Worm (Caenorhabditis elegans) whole organism, midembryonic: ENCODE data around the gene F32D8.7.

Source experiments
- klf-2 ChIP-seq: fragments of 200-800 bp; sonication (Bioruptor generic); conservative IDR thresholded peaks from 2 replicates; pipeline ENCODE4 v1.3.6; 2022; ENCODE audit warnings: missing genetic modification reagents, missing genetic modification characterization, missing compliant biosample characterization
- tab-1 ChIP-seq: fragments of 200-800 bp; sonication (Bioruptor generic); IDR thresholded peaks from 2 replicates; pipeline ENCODE4 v1.3.6; 2022; ENCODE audit warnings: missing genetic modification characterization, missing compliant biosample characterization

DNA sequence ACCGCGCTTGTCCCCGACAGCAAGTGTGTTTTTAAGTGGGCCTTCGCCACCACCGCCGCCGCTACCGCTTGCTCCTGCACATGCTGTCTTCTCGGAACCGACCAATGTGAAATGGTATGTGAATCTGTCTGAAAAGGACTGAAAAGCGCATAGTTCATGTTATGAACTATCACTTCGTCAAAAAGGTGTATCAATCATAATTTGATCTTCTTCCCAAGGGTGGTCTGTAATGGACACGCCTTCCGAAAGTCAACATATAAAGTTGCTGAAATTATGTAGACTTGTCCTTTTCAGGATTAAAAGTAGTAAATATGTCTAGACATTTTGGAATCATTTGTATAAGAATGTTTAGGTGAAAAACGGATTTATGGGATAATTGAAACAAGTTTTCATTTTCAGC lies 43.9 kb downstream of the F32D8.7 start, which contains the start of gene zip-9:
- TF ChIP-seq klf-2 (GFP tag; lab: Robert Waterston, UW) (no peak), tab-1 (GFP tag; lab: Robert Waterston, UW) (no peak)
